Worm (Caenorhabditis elegans) whole organism, young adult: ENCODE data around the gene T08A11.1.

Experiments used
- B0019.2 ChIP-seq: fragments of 200-800 bp; sonication (Bioruptor generic); conservative IDR thresholded peaks from 2 replicates; pipeline ENCODE4 v1.3.6; 2022; ENCODE audit warnings: missing genetic modification reagents, missing genetic modification characterization, missing compliant biosample characterization
- B0035.1 ChIP-seq: sonication (generic microtip); optimal IDR thresholded peaks from 2 replicates; lab custom pipeline; 2016; ENCODE audit warnings: missing genetic modification characterization, mild to moderate bottlenecking, missing compliant biosample characterization, missing genotype, missing genetic modification reagents
- B0261.1 ChIP-seq: sonication (generic microtip); optimal IDR thresholded peaks from 2 replicates; lab custom pipeline; 2016; ENCODE audit warnings: mild to moderate bottlenecking, missing genetic modification characterization, moderate library complexity, missing compliant biosample characterization
- D2030.7 ChIP-seq: fragments of 200-800 bp; sonication (Bioruptor generic); IDR thresholded peaks from 2 replicates; pipeline ENCODE4 v1.3.6; 2022; ENCODE audit warnings: missing genetic modification reagents, missing genetic modification characterization, missing compliant biosample characterization
- F22D6.2 ChIP-seq: sonication (generic microtip); optimal IDR thresholded peaks from 2 replicates; lab custom pipeline; 2016; ENCODE audit warnings: mild to moderate bottlenecking, missing genetic modification characterization, missing compliant biosample characterization
- F33H1.4 ChIP-seq: fragments of 200-800 bp; sonication (Bioruptor generic); IDR thresholded peaks from 2 replicates; pipeline ENCODE4 v1.3.6; 2022; ENCODE audit warnings: missing genetic modification reagents, missing genetic modification characterization, missing compliant biosample characterization
- F49E8.2 ChIP-seq: sonication (generic microtip); optimal IDR thresholded peaks from 3 replicates; lab custom pipeline; 2017; ENCODE audit warnings: missing genetic modification characterization, mild to moderate bottlenecking, missing compliant biosample characterization, antibody characterized with exemption, moderate library complexity; ENCODE audit not compliant: insufficient read depth
- Y53F4B.3 ChIP-seq: fragments of 200-800 bp; sonication (Bioruptor generic); IDR thresholded peaks from 2 replicates; pipeline ENCODE4 v1.3.6; 2022; ENCODE audit warnings: missing genetic modification reagents, missing genetic modification characterization, missing compliant biosample characterization
- ZK185.1 ChIP-seq: sonication (generic microtip); optimal IDR thresholded peaks from 2 replicates; lab custom pipeline; 2016; ENCODE audit warnings: mild to moderate bottlenecking, missing genetic modification characterization, missing compliant biosample characterization; ENCODE audit not compliant: poor library complexity, severe bottlenecking
- akir-1 ChIP-seq: fragments of 200-800 bp; sonication (Bioruptor generic); optimal IDR thresholded peaks from 2 replicates; lab custom pipeline; 2018; ENCODE audit warnings: mild to moderate bottlenecking, missing genetic modification characterization, moderate library complexity, missing compliant biosample characterization
- ama-1 ChIP-seq, 3 experiments: fragments of 150-350 bp in 1 of 3; sonication (generic microtip) in 2 of 3; optimal IDR thresholded peaks; 2 replicates each; lab custom pipeline; 2014 to 2018; ENCODE audit warnings: missing biosample characterization in 2 of 3, missing genetic modification characterization in 2 of 3, missing genetic modification reagents in 2 of 3
- athp-1 ChIP-seq: sonication (generic microtip); optimal IDR thresholded peaks from 2 replicates; lab custom pipeline; 2017; ENCODE audit warnings: mild to moderate bottlenecking, missing genetic modification characterization, missing compliant biosample characterization
- attf-5 ChIP-seq: fragments of 200-800 bp; sonication (Bioruptor generic); optimal IDR thresholded peaks from 2 replicates; lab custom pipeline; 2018; ENCODE audit warnings: mild to moderate bottlenecking, missing genetic modification characterization, missing compliant biosample characterization
- ceh-79 ChIP-seq: sonication (generic microtip); optimal IDR thresholded peaks from 2 replicates; lab custom pipeline; 2017; ENCODE audit warnings: mild to moderate bottlenecking, missing genetic modification characterization, missing compliant biosample characterization
- ceh-91 ChIP-seq: fragments of 200-800 bp; sonication (Bioruptor generic); IDR thresholded peaks from 2 replicates; pipeline ENCODE4 v1.3.6; 2022; ENCODE audit warnings: missing genetic modification reagents, missing genetic modification characterization, missing compliant biosample characterization
- die-1 ChIP-seq: sonication (generic microtip); optimal IDR thresholded peaks from 2 replicates; lab custom pipeline; 2016; ENCODE audit warnings: missing genotype, mild to moderate bottlenecking, missing genetic modification characterization, missing compliant biosample characterization
- dpl-1 ChIP-seq: fragments of 150-350 bp; optimal IDR thresholded peaks from 2 replicates; lab custom pipeline; 2014; ENCODE audit warnings: missing biosample characterization, missing genetic modification reagents, missing genetic modification characterization
- efl-1 ChIP-seq: fragments of 150-350 bp; optimal IDR thresholded peaks from 2 replicates; lab custom pipeline; 2014; ENCODE audit warnings: missing biosample characterization, missing genetic modification reagents, missing genetic modification characterization
- egl-18 ChIP-seq: fragments of 200-800 bp; sonication (Bioruptor generic); IDR thresholded peaks from 2 replicates; pipeline ENCODE4 v1.3.6; 2022; ENCODE audit warnings: missing genetic modification reagents, missing genetic modification characterization, missing compliant biosample characterization
- egrh-3 ChIP-seq: fragments of 200-800 bp; sonication (Bioruptor generic); IDR thresholded peaks from 2 replicates; pipeline ENCODE4 v1.3.6; 2022; ENCODE audit warnings: missing genetic modification reagents, missing genetic modification characterization, missing compliant biosample characterization
- him-1 ChIP-seq: sonication (generic microtip); optimal IDR thresholded peaks from 2 replicates; lab custom pipeline; 2016; ENCODE audit warnings: missing genotype, missing genetic modification reagents, missing genetic modification characterization, missing compliant biosample characterization
- hlh-12 ChIP-seq: sonication (generic microtip); optimal IDR thresholded peaks from 2 replicates; lab custom pipeline; 2016; ENCODE audit warnings: missing genetic modification characterization, missing compliant biosample characterization
- hmg-1.2 ChIP-seq: fragments of 200-800 bp; sonication (Bioruptor generic); IDR thresholded peaks from 2 replicates; pipeline ENCODE4 v1.3.6; 2022; ENCODE audit warnings: missing genetic modification reagents, missing genetic modification characterization, missing compliant biosample characterization
- hsf-1 ChIP-seq: fragments of 200-800 bp; sonication (Bioruptor generic); IDR thresholded peaks from 2 replicates; pipeline ENCODE4 v1.3.6; 2022; ENCODE audit warnings: missing genetic modification reagents, missing genetic modification characterization, missing compliant biosample characterization
- lin-35 ChIP-seq, 3 experiments: fragments of 150-350 bp in 2 of 3; sonication (generic microtip) in 1 of 3; optimal IDR thresholded peaks; 2 replicates each; lab custom pipeline; 2014 to 2018; ENCODE audit warnings: missing biosample characterization in 3 of 3, missing genetic modification characterization in 3 of 3, missing genetic modification reagents in 3 of 3
- lin-40 ChIP-seq: sonication (generic microtip); optimal IDR thresholded peaks from 2 replicates; lab custom pipeline; 2016; ENCODE audit warnings: missing genetic modification characterization, mild to moderate bottlenecking, missing compliant biosample characterization, missing genotype, missing genetic modification reagents
- lin-54 ChIP-seq: fragments of 200-800 bp; sonication (Bioruptor generic); optimal IDR thresholded peaks from 2 replicates; lab custom pipeline; 2018; ENCODE audit warnings: mild to moderate bottlenecking, missing genetic modification characterization, missing compliant biosample characterization
- lsl-1 ChIP-seq: fragments of 200-800 bp; sonication (Bioruptor generic); optimal IDR thresholded peaks from 2 replicates; lab custom pipeline; 2018; ENCODE audit warnings: mild to moderate bottlenecking, missing genetic modification characterization, moderate library complexity, missing compliant biosample characterization
- madf-10 ChIP-seq: sonication (generic microtip); optimal IDR thresholded peaks from 2 replicates; lab custom pipeline; 2016; ENCODE audit warnings: mild to moderate bottlenecking, missing genetic modification characterization, missing compliant biosample characterization
- madf-3 ChIP-seq: fragments of 200-800 bp; sonication (Bioruptor generic); IDR thresholded peaks from 2 replicates; pipeline ENCODE4 v1.3.6; 2022; ENCODE audit warnings: missing genetic modification reagents, missing genetic modification characterization, missing compliant biosample characterization
- madf-6 ChIP-seq: fragments of 200-800 bp; sonication (Bioruptor generic); IDR thresholded peaks from 2 replicates; pipeline ENCODE4 v1.3.6; 2022; ENCODE audit warnings: missing genetic modification reagents, missing genetic modification characterization, missing compliant biosample characterization
- madf-8 ChIP-seq: fragments of 200-800 bp; sonication (Bioruptor generic); conservative IDR thresholded peaks from 2 replicates; pipeline ENCODE4 v1.3.6; 2022; ENCODE audit warnings: missing genetic modification reagents, missing genetic modification characterization, missing compliant biosample characterization
- mel-28 ChIP-seq: sonication (generic microtip); optimal IDR thresholded peaks from 2 replicates; lab custom pipeline; 2016; ENCODE audit warnings: borderline replicate concordance, mild to moderate bottlenecking, missing genetic modification characterization, missing compliant biosample characterization
- mes-4 ChIP-seq: sonication (generic microtip); optimal IDR thresholded peaks from 2 replicates; lab custom pipeline; 2016; ENCODE audit warnings: missing genotype, missing genetic modification characterization, missing compliant biosample characterization
- rcor-1 ChIP-seq: fragments of 200-800 bp; sonication (Bioruptor generic); IDR thresholded peaks from 2 replicates; pipeline ENCODE4 v1.3.6; 2022; ENCODE audit warnings: missing genetic modification reagents, missing genetic modification characterization, missing compliant biosample characterization
- rec-8 ChIP-seq, 2 experiments: sonication (generic microtip); optimal IDR thresholded peaks; 2 replicates each; lab custom pipeline; 2016; ENCODE audit warnings: mild to moderate bottlenecking in 2 of 2, missing genetic modification characterization in 2 of 2, missing genetic modification reagents in 2 of 2, missing genotype in 2 of 2, missing biosample characterization in 1 of 2, missing compliant biosample characterization in 1 of 2, moderate library complexity in 1 of 2
- rpc-1 ChIP-seq, 2 experiments: fragments of 150-350 bp in 1 of 2; sonication (generic microtip) in 1 of 2; optimal IDR thresholded peaks; 2 replicates each; lab custom pipeline; 2014 to 2018; ENCODE audit warnings: missing biosample characterization in 1 of 2, missing genetic modification characterization in 1 of 2, missing genetic modification reagents in 1 of 2, missing genotype in 1 of 2
- snpc-1.3 ChIP-seq: sonication (generic microtip); optimal IDR thresholded peaks from 2 replicates; lab custom pipeline; 2017; ENCODE audit warnings: missing genetic modification characterization, mild to moderate bottlenecking, missing compliant biosample characterization, antibody characterized with exemption, moderate library complexity, missing genotype, missing genetic modification reagents; ENCODE audit not compliant: insufficient read depth
- snpc-3.4 ChIP-seq: sonication (generic microtip); optimal IDR thresholded peaks from 2 replicates; lab custom pipeline; 2017; ENCODE audit warnings: missing genetic modification characterization, mild to moderate bottlenecking, missing compliant biosample characterization, antibody characterized with exemption, moderate library complexity, missing genotype, missing genetic modification reagents
- snpc-4 ChIP-seq, 5 experiments: fragments of 150-350 bp in 1 of 5; sonication (generic microtip) in 4 of 5; optimal IDR thresholded peaks; 2 replicates each; lab custom pipeline; 2014 to 2018; ENCODE audit warnings: missing genetic modification characterization in 5 of 5, missing biosample characterization in 3 of 5, antibody characterized with exemption in 2 of 5, mild to moderate bottlenecking in 2 of 5, missing compliant biosample characterization in 2 of 5, missing genotype in 2 of 5, moderate library complexity in 2 of 5, missing genetic modification reagents in 1 of 5
- sptf-2 ChIP-seq: fragments of 200-800 bp; sonication (Bioruptor generic); optimal IDR thresholded peaks from 2 replicates; lab custom pipeline; 2018; ENCODE audit warnings: mild to moderate bottlenecking, missing genetic modification characterization, missing compliant biosample characterization
- tbp1 ChIP-seq: fragments of 200-800 bp; sonication (Bioruptor generic); optimal IDR thresholded peaks from 2 replicates; lab custom pipeline; 2018; ENCODE audit warnings: mild to moderate bottlenecking, missing genetic modification characterization, missing compliant biosample characterization
- tlf-1 ChIP-seq: fragments of 200-800 bp; sonication (Bioruptor generic); optimal IDR thresholded peaks from 2 replicates; lab custom pipeline; 2018; ENCODE audit warnings: mild to moderate bottlenecking, missing genetic modification characterization, missing compliant biosample characterization
- xnd-1 ChIP-seq: sonication (generic microtip); optimal IDR thresholded peaks from 2 replicates; lab custom pipeline; 2016; ENCODE audit warnings: missing genotype, missing genetic modification reagents, missing genetic modification characterization, missing compliant biosample characterization
- zim-3 ChIP-seq: sonication (generic microtip); optimal IDR thresholded peaks from 2 replicates; lab custom pipeline; 2017; ENCODE audit warnings: mild to moderate bottlenecking, missing genetic modification characterization, moderate library complexity, missing compliant biosample characterization

The T08A11.1 gene

DNA sequence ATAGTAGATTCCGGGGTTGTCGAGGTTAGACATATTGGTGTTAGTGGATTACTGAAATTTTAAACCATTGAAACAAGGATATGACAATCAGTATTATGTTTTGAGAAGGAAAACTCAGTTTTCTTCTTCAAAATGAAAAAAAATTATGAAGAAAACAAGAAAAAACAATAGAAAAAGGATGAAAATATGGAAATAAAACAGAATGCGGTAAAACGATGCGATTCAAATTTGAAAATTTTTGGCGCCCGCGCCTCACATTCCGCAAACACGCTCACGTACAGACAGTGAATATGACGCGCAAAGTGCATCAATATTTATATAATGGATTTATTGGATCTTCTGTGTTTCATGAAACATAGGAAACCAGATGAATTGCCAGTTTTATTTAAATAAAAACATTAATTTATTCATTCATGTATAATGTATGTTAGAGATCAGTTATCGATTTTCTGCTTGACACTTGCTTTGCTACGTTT is 28.3 kb upstream of the T08A11.1 start, which contains the start of gene mcm-5:
Gene mcm-5, minus strand, starts transcription at position 51 of the 476 bp plus-strand sequence.
- TF ChIP-seq efl-1 (GFP tag; lab: Kevin White, UChicago) (peak; percentile 95), ceh-91 (GFP tag; lab: Robert Waterston, UW) (peak; percentile 70), tbp1 (GFP tag; lab: Kevin White, UChicago) (peak; percentile 19), B0035.1 (tag; lab: Kevin White, UChicago) (no peak), lin-54 (peak; percentile 85), B0019.2 (GFP tag; lab: Robert Waterston, UW) (0 out of 2 replicates have a peak, but pooled peaks have one; percentile 21), snpc-1.3 (tag; lab: Kevin White, UChicago) (peak; percentile 56), madf-8 (peak; percentile 78), madf-10 (tag; lab: Kevin White, UChicago) (no peak), egl-18 (GFP tag; lab: Robert Waterston, UW) (no peak), lsl-1 (GFP tag; lab: Kevin White, UChicago) (peak; percentile 74), D2030.7 (GFP tag; lab: Robert Waterston, UW) (peak; percentile 74; the same call in 1 of the 2 replicates), F33H1.4 (peak; percentile 60), madf-6 (GFP tag; lab: Robert Waterston, UW) (peak; percentile 93), tlf-1 (no peak), mes-4 (tag; lab: Kevin White, UChicago) (no peak), him-1 (peak; percentile 49), xnd-1 (tag; lab: Kevin White, UChicago) (peak; percentile 59), snpc-4 (GFP tag; optimal IDR thresholded peaks at IDR 0.05; lab: Kevin White, UChicago) (peak; percentile 9), snpc-4 (tag; optimal IDR thresholded peaks at IDR 0.05; lab: Kevin White, UChicago) (no peak), lin-35 (GFP tag; optimal IDR thresholded peaks at IDR 0.05; lab: Kevin White, UChicago) (peak in 1 of 3 experiments; percentile 45), egrh-3 (GFP tag; lab: Robert Waterston, UW) (no peak), hmg-1.2 (GFP tag; lab: Robert Waterston, UW) (peak; percentile 39; the same call in 1 of the 2 replicates), snpc-3.4 (tag; lab: Kevin White, UChicago) (peak; percentile 59), hsf-1 (0 out of 2 replicates have a peak, but pooled peaks have one; percentile 21), die-1 (tag; lab: Kevin White, UChicago) (no peak), madf-3 (peak; percentile 85), dpl-1 (GFP tag; lab: Kevin White, UChicago) (peak; percentile 89), B0261.1 (tag; lab: Kevin White, UChicago) (no peak)

- no peak for TF ChIP-seq sptf-2
- no peak for TF ChIP-seq mes-4 (tag; lab: Kevin White, UChicago)
- no peak for TF ChIP-seq ceh-79 (tag; lab: Kevin White, UChicago)
- TF ChIP-seq F49E8.2 (tag; lab: Kevin White, UChicago): no peak
- TF ChIP-seq akir-1 (GFP tag; lab: Kevin White, UChicago): no peak
- no peak for TF ChIP-seq snpc-4 (GFP tag; optimal IDR thresholded peaks at IDR 0.05; lab: Kevin White, UChicago)
- TF ChIP-seq snpc-4 (tag; optimal IDR thresholded peaks at IDR 0.05; lab: Kevin White, UChicago): no peak
- no peak for TF ChIP-seq ama-1 (optimal IDR thresholded peaks at IDR 0.05; lab: Kevin White, UChicago)
- TF ChIP-seq ama-1 (GFP tag; optimal IDR thresholded peaks at IDR 0.05; lab: Kevin White, UChicago): no peak
- no peak for TF ChIP-seq rcor-1 (GFP tag; lab: Robert Waterston, UW)
- TF ChIP-seq lin-40 (tag; lab: Kevin White, UChicago): no peak
- no peak for TF ChIP-seq zim-3
- no peak for TF ChIP-seq rpc-1 (optimal IDR thresholded peaks at IDR 0.05; lab: Kevin White, UChicago)
- TF ChIP-seq rpc-1 (tag; optimal IDR thresholded peaks at IDR 0.05; lab: Kevin White, UChicago): no peak
- TF ChIP-seq Y53F4B.3: no peak
- no peak for TF ChIP-seq attf-5 (GFP tag; lab: Kevin White, UChicago)
- no peak for TF ChIP-seq hlh-12 (tag; lab: Kevin White, UChicago)
- no peak for TF ChIP-seq ZK185.1 (tag; lab: Kevin White, UChicago)
- no peak for TF ChIP-seq rec-8 (tag; optimal IDR thresholded peaks at IDR 0.05; lab: Kevin White, UChicago)
- no peak for TF ChIP-seq F22D6.2 (tag; lab: Kevin White, UChicago)
- TF ChIP-seq lsl-1 (GFP tag; lab: Kevin White, UChicago): no peak
- TF ChIP-seq mel-28 (tag; lab: Kevin White, UChicago): no peak
- TF ChIP-seq athp-1 (tag; lab: Kevin White, UChicago): no peak
These were observed 27.0 kb upstream of the T08A11.1 start for ce11 chrIII:4289952-4290351.
